Fruit fly (Drosophila melanogaster) whole organism, wandering third instar larva: ENCODE results near the gene CG46303.

Experiments used
- Abd-B ChIP-seq: fragments of >200 bp; optimal IDR thresholded peaks from 2 replicates; lab custom pipeline; 2017; ENCODE audit warnings: missing biosample characterization, missing genetic modification characterization
- CG32264 ChIP-seq: fragments of 200-800 bp; sonication (Bioruptor generic); optimal IDR thresholded peaks from 2 replicates; lab custom pipeline; 2016; ENCODE audit warnings: missing biosample characterization, missing genetic modification characterization
- CG9705 ChIP-seq: fragments of 200-800 bp; sonication (Bioruptor generic); optimal IDR thresholded peaks from 2 replicates; lab custom pipeline; 2018; ENCODE audit warnings: missing biosample characterization, mild to moderate bottlenecking, missing genetic modification characterization
- CrebA ChIP-seq: fragments of 200-800 bp; sonication (Bioruptor generic); optimal IDR thresholded peaks from 2 replicates; lab custom pipeline; 2016; ENCODE audit warnings: missing biosample characterization, mild to moderate bottlenecking, missing genetic modification characterization, borderline replicate concordance
- Dfd ChIP-seq: fragments of >200 bp; optimal IDR thresholded peaks from 2 replicates; lab custom pipeline; 2017; ENCODE audit warnings: missing biosample characterization, missing genetic modification characterization
- Dif ChIP-seq: fragments of 200-275, 200-300 bp; sonication (Bioruptor generic); optimal IDR thresholded peaks from 2 replicates; lab custom pipeline; 2018; ENCODE audit warnings: missing biosample characterization, missing genetic modification characterization; ENCODE audit not compliant: partially characterized antibody
- GATAd ChIP-seq: sonication (Bioruptor generic); optimal IDR thresholded peaks from 2 replicates; lab custom pipeline; 2016; ENCODE audit warnings: missing biosample characterization, missing genetic modification characterization
- HLH106 ChIP-seq: fragments of 200-800 bp; optimal IDR thresholded peaks from 3 replicates; lab custom pipeline; 2019; ENCODE audit warnings: missing biosample characterization, mild to moderate bottlenecking, missing genetic modification characterization, moderate library complexity
- Hnf4 ChIP-seq: fragments of 200-800 bp; sonication (Bioruptor generic); optimal IDR thresholded peaks from 2 replicates; lab custom pipeline; 2016; ENCODE audit warnings: missing biosample characterization, mild to moderate bottlenecking, missing genetic modification characterization
- Hr78 ChIP-seq: fragments of >200 bp; optimal IDR thresholded peaks from 2 replicates; lab custom pipeline; 2017; ENCODE audit warnings: missing biosample characterization, missing genetic modification characterization
- Hr83 ChIP-seq: fragments of 200-300 bp; sonication (Bioruptor generic); optimal IDR thresholded peaks from 2 replicates; lab custom pipeline; 2016; ENCODE audit warnings: missing biosample characterization, mild to moderate bottlenecking, missing genetic modification characterization, moderate library complexity; ENCODE audit not compliant: poor library complexity, severe bottlenecking
- Jra ChIP-seq: sonication (Bioruptor generic); optimal IDR thresholded peaks from 2 replicates; lab custom pipeline; 2016; ENCODE audit warnings: missing biosample characterization, missing genetic modification characterization
- Mio ChIP-seq: sonication (Bioruptor generic); optimal IDR thresholded peaks from 2 replicates; lab custom pipeline; 2016; ENCODE audit warnings: missing biosample characterization, missing genetic modification characterization
- Myc ChIP-seq: fragments of >200 bp; optimal IDR thresholded peaks from 2 replicates; lab custom pipeline; 2017
- N ChIP-seq: fragments of >200 bp; optimal IDR thresholded peaks from 2 replicates; lab custom pipeline; 2018; ENCODE audit warnings: missing biosample characterization, missing external identifiers, missing genetic modification characterization
- OdsH ChIP-seq: fragments of 200-800 bp; sonication (Bioruptor generic); optimal IDR thresholded peaks from 2 replicates; lab custom pipeline; 2016; ENCODE audit warnings: missing biosample characterization, mild to moderate bottlenecking, missing genetic modification characterization
- Rel ChIP-seq, 2 experiments: fragments of 200-800 bp; sonication (Bioruptor generic) in 1 of 2; optimal IDR thresholded peaks; 2 replicates in 1 of 2; 3 replicates in 1 of 2; lab custom pipeline; 2016 to 2019; ENCODE audit warnings: mild to moderate bottlenecking in 2 of 2, missing biosample characterization in 2 of 2, missing genetic modification characterization in 2 of 2, moderate library complexity in 1 of 2
- Sp1 ChIP-seq: fragments of 200-800 bp; sonication (Bioruptor generic); optimal IDR thresholded peaks from 3 replicates; lab custom pipeline; 2019; ENCODE audit warnings: missing biosample characterization, mild to moderate bottlenecking, missing genetic modification characterization, moderate library complexity
- Vsx2 ChIP-seq: fragments of 200-300, 225-300 bp; sonication (Bioruptor generic); optimal IDR thresholded peaks from 2 replicates; lab custom pipeline; 2018; ENCODE audit warnings: missing biosample characterization, missing genetic modification characterization; ENCODE audit not compliant: partially characterized antibody
- br ChIP-seq: fragments of 200-800 bp; sonication (Bioruptor generic); optimal IDR thresholded peaks from 2 replicates; lab custom pipeline; 2016; ENCODE audit warnings: missing biosample characterization, missing genetic modification characterization
- brk ChIP-seq: fragments of 200-800 bp; sonication (Bioruptor generic); optimal IDR thresholded peaks from 2 replicates; lab custom pipeline; 2016; ENCODE audit warnings: missing biosample characterization, mild to moderate bottlenecking, missing genetic modification characterization
- dl ChIP-seq, 2 experiments: fragments of 175-275, 200-275 bp in 1 of 2; fragments of 200-275 bp in 1 of 2; sonication (Bioruptor generic); optimal IDR thresholded peaks; lab custom pipeline; 2018; ENCODE audit warnings: mild to moderate bottlenecking in 2 of 2, missing biosample characterization in 2 of 2, missing genetic modification characterization in 2 of 2, moderate library complexity in 2 of 2; ENCODE audit not compliant: partially characterized antibody in 2 of 2, insufficient read depth in 1 of 2
- dmrt93B ChIP-seq: fragments of 200-800 bp; sonication (Bioruptor generic); optimal IDR thresholded peaks from 2 replicates; lab custom pipeline; 2018; ENCODE audit warnings: missing biosample characterization, mild to moderate bottlenecking, missing genetic modification characterization
- dsf ChIP-seq: sonication (Bioruptor generic); optimal IDR thresholded peaks from 2 replicates; lab custom pipeline; 2016; ENCODE audit warnings: missing biosample characterization, missing genetic modification characterization, borderline replicate concordance
- ey ChIP-seq: fragments of 200-800 bp; sonication (Bioruptor generic); optimal IDR thresholded peaks from 2 replicates; lab custom pipeline; 2016; ENCODE audit warnings: missing biosample characterization, missing genetic modification characterization
- foxo ChIP-seq, 2 experiments: fragments of 200-800 bp; sonication (Bioruptor generic); optimal IDR thresholded peaks; 2 replicates in 1 of 2; 3 replicates in 1 of 2; lab custom pipeline; 2016 to 2017; ENCODE audit warnings: missing biosample characterization in 2 of 2, missing genetic modification characterization in 2 of 2
- fru ChIP-seq: fragments of 200-800 bp; sonication (Bioruptor generic); optimal IDR thresholded peaks from 3 replicates; lab custom pipeline; 2016; ENCODE audit warnings: missing biosample characterization, mild to moderate bottlenecking, missing genetic modification characterization
- h ChIP-seq: fragments of 200-800 bp; sonication (Bioruptor generic); optimal IDR thresholded peaks from 3 replicates; lab custom pipeline; 2016; ENCODE audit warnings: missing biosample characterization, mild to moderate bottlenecking, missing genetic modification characterization
- jim ChIP-seq: fragments of 175-275, 200-325 bp; sonication (Bioruptor generic); optimal IDR thresholded peaks from 2 replicates; lab custom pipeline; 2016; ENCODE audit warnings: missing biosample characterization, mild to moderate bottlenecking, missing genetic modification characterization
- lola ChIP-seq: fragments of >200 bp; optimal IDR thresholded peaks from 2 replicates; lab custom pipeline; 2017; ENCODE audit warnings: missing biosample characterization, missing genetic modification characterization
- pan ChIP-seq: fragments of >200 bp; optimal IDR thresholded peaks from 2 replicates; lab custom pipeline; 2017
- psq ChIP-seq: fragments of 200-800 bp; sonication (Bioruptor generic); optimal IDR thresholded peaks from 3 replicates; lab custom pipeline; 2017; ENCODE audit warnings: missing biosample characterization, mild to moderate bottlenecking, missing genetic modification characterization, moderate library complexity
- rgr ChIP-seq: fragments of 200-800 bp; sonication (Bioruptor generic); optimal IDR thresholded peaks from 3 replicates; lab custom pipeline; 2016; ENCODE audit warnings: missing biosample characterization, mild to moderate bottlenecking, missing genetic modification characterization
- sage ChIP-seq: fragments of 200-800 bp; sonication (Bioruptor generic); optimal IDR thresholded peaks from 2 replicates; lab custom pipeline; 2016; ENCODE audit warnings: missing biosample characterization, mild to moderate bottlenecking, missing genetic modification characterization
- sv ChIP-seq: fragments of 200-800 bp; sonication (Bioruptor generic); optimal IDR thresholded peaks from 3 replicates; lab custom pipeline; 2016; ENCODE audit warnings: missing biosample characterization, missing genetic modification characterization
- tai ChIP-seq: sonication (Bioruptor generic); optimal IDR thresholded peaks from 2 replicates; lab custom pipeline; 2016; ENCODE audit warnings: missing biosample characterization, missing genetic modification characterization
- usp ChIP-seq: fragments of >200 bp; optimal IDR thresholded peaks from 2 replicates; lab custom pipeline; 2017; ENCODE audit warnings: missing biosample characterization, missing genetic modification characterization
- woc ChIP-seq: sonication (Bioruptor generic); optimal IDR thresholded peaks from 2 replicates; lab custom pipeline; 2016; ENCODE audit warnings: missing biosample characterization, mild to moderate bottlenecking, missing genetic modification characterization

The CG46303 gene

dm6 chr3R:5780976-5781375, 40.8 kb upstream of the CG46303 start, which contains the start of gene CG2082:
CG2082 (minus strand) TSS chr3R:5781076.
- no peak for TF ChIP-seq foxo (GFP tag; optimal IDR thresholded peaks at IDR 0.05; lab: Kevin White, UChicago)
- TF ChIP-seq dl (GFP tag; optimal IDR thresholded peaks at IDR 0.05; lab: Kevin White, UChicago; ENCODE audit: insufficient read depth in 1 of 2, partially characterized antibody in 2 of 2), result no peak
- TF ChIP-seq, all 38 proteins: peak for 0

- no peak for TF ChIP-seq Hr78 (GFP tag; lab: Kevin White, UChicago)
- no peak for TF ChIP-seq psq (GFP tag; lab: Kevin White, UChicago)
- no peak for TF ChIP-seq pan (lab: Kevin White, UChicago)
- no peak for TF ChIP-seq HLH106
- TF ChIP-seq ey (GFP tag; lab: Kevin White, UChicago), result no peak
- no peak for TF ChIP-seq Dif
- TF ChIP-seq dsf (GFP tag; lab: Kevin White, UChicago), result no peak
- TF ChIP-seq brk, result no peak
- no peak for TF ChIP-seq tai (GFP tag; lab: Kevin White, UChicago)
- TF ChIP-seq br (GFP tag; lab: Kevin White, UChicago), result no peak
- TF ChIP-seq Rel (GFP tag; optimal IDR thresholded peaks at IDR 0.05; lab: Kevin White, UChicago), result no peak
- TF ChIP-seq Rel (tag; optimal IDR thresholded peaks at IDR 0.05; lab: Kevin White, UChicago), result no peak
- no peak for TF ChIP-seq foxo (GFP tag; optimal IDR thresholded peaks at IDR 0.05; lab: Kevin White, UChicago)
- TF ChIP-seq sv, result no peak
Observed at dm6 chr3R:5781462-5781861, 40.3 kb upstream of the CG46303 start, which contains the start of gene kat-60L1. kat-60L1 (plus strand) TSS chr3R:5781762.

dm6 chr3R:5789025-5789953, 32.5 kb upstream of the CG46303 start, which contains the start of the genes Hat1 and Rpn5:
Hat1 (minus strand) TSS chr3R:5789384.
Rpn5 (plus strand) TSS chr3R:5789493.
- peak; percentile 84 for TF ChIP-seq dmrt93B
- no peak for TF ChIP-seq Rel (GFP tag; optimal IDR thresholded peaks at IDR 0.05; lab: Kevin White, UChicago)
- TF ChIP-seq Rel (tag; optimal IDR thresholded peaks at IDR 0.05; lab: Kevin White, UChicago), result peak; percentile 28
- TF ChIP-seq Vsx2 (GFP tag; lab: Kevin White, UChicago), result no peak
- TF ChIP-seq lola, result no peak
- TF ChIP-seq CG9705 (GFP tag; lab: Kevin White, UChicago), result peak; percentile 57
- TF ChIP-seq jim, result no peak
- peak; percentile 41 to 92 for TF ChIP-seq foxo (GFP tag; optimal IDR thresholded peaks at IDR 0.05; lab: Kevin White, UChicago)
- TF ChIP-seq CG32264, result peak; percentile 62
- TF ChIP-seq Sp1 (GFP tag; lab: Kevin White, UChicago), result peak; percentile 79
- no peak for TF ChIP-seq Dif
- peak; percentile 96 for TF ChIP-seq Hr83 (GFP tag; lab: Kevin White, UChicago)
- TF ChIP-seq pan (lab: Kevin White, UChicago), result no peak
- no peak for TF ChIP-seq Dfd (GFP tag; lab: Kevin White, UChicago)
- no peak for TF ChIP-seq brk
- no peak for TF ChIP-seq Hr78 (GFP tag; lab: Kevin White, UChicago)
- peak; percentile 86 for TF ChIP-seq OdsH (GFP tag; lab: Kevin White, UChicago)
- TF ChIP-seq ey (GFP tag; lab: Kevin White, UChicago), result peak; percentile 89
- TF ChIP-seq sv, result peak; percentile 93
- no peak for TF ChIP-seq CrebA (GFP tag; lab: Kevin White, UChicago)
- TF ChIP-seq rgr, result peak; percentile 92
- no peak for TF ChIP-seq usp (GFP tag; lab: Kevin White, UChicago)
- TF ChIP-seq N (GFP tag; lab: Kevin White, UChicago), result no peak
- peak; percentile 91 for TF ChIP-seq Hnf4 (GFP tag; lab: Kevin White, UChicago)
- TF ChIP-seq tai (GFP tag; lab: Kevin White, UChicago), result no peak
- TF ChIP-seq dl (GFP tag; optimal IDR thresholded peaks at IDR 0.05; lab: Kevin White, UChicago; ENCODE audit: insufficient read depth in 1 of 2, partially characterized antibody in 2 of 2), result no peak
- TF ChIP-seq sage (GFP tag; lab: Kevin White, UChicago), result peak; percentile 42
- peak; percentile 45 for TF ChIP-seq Mio (GFP tag; lab: Kevin White, UChicago)
- TF ChIP-seq fru (GFP tag; lab: Kevin White, UChicago), result peak; percentile 93
- TF ChIP-seq GATAd (GFP tag; lab: Kevin White, UChicago), result peak; percentile 91
- peak; percentile 84 for TF ChIP-seq Myc (lab: Kevin White, UChicago)
- TF ChIP-seq h (GFP tag; lab: Kevin White, UChicago), result peak; percentile 92
- TF ChIP-seq HLH106, result peak; percentile 83
- TF ChIP-seq Jra (GFP tag; lab: Kevin White, UChicago), result peak; percentile 96
- TF ChIP-seq dsf (GFP tag; lab: Kevin White, UChicago), result peak; percentile 85
- peak; percentile 98 for TF ChIP-seq woc (GFP tag; lab: Kevin White, UChicago)
- peak; percentile 90 for TF ChIP-seq br (GFP tag; lab: Kevin White, UChicago)
- TF ChIP-seq psq (GFP tag; lab: Kevin White, UChicago), result peak; percentile 86
- no peak for TF ChIP-seq Abd-B (GFP tag; lab: Kevin White, UChicago)
